Worm (Caenorhabditis elegans): ENCODE data around the gene ile-2.

The ile-2 gene

ce11 chrX:806515-806914 lies 38.1 kb downstream of the ile-2 start (continued):
- peak; percentile 93 for TF ChIP-seq attf-5 (GFP tag; optimal IDR thresholded peaks at IDR 0.05)
- TF ChIP-seq tlf-1 (GFP tag; optimal IDR thresholded peaks at IDR 0.05): peak; percentile 98
- peak; percentile 93 for TF ChIP-seq B0035.1 (tag; optimal IDR thresholded peaks at IDR 0.05)

ce11 chrX:810694-811093 lies 42.3 kb downstream of the ile-2 start, which contains the start of gene F25E2.2:
Gene F25E2.2, minus strand, starts transcription at chrX:810794.
- TF ChIP-seq snpc-3.4 (tag; optimal IDR thresholded peaks at IDR 0.05): no peak
- TF ChIP-seq hlh-26 (GFP tag; conservative IDR thresholded peaks at IDR 0.05): no peak
- TF ChIP-seq rcor-1 (GFP tag; IDR thresholded peaks at IDR 0.05): no peak
- no peak for TF ChIP-seq hlh-12 (tag; optimal IDR thresholded peaks at IDR 0.05)
- TF ChIP-seq fkh-3 (tag; optimal IDR thresholded peaks at IDR 0.05): no peak
- no peak for TF ChIP-seq C17E4.6 (GFP tag; IDR thresholded peaks at IDR 0.05)
- TF ChIP-seq madf-8 (GFP tag; conservative IDR thresholded peaks at IDR 0.05): no peak
- no peak for TF ChIP-seq pbrm-1 (GFP tag; IDR thresholded peaks at IDR 0.05)
- no peak for TF ChIP-seq nfya-1 (tag; optimal IDR thresholded peaks at IDR 0.05; ENCODE audit: borderline replicate concordance, insufficient read depth)
- no peak for TF ChIP-seq F49E8.2 (tag; optimal IDR thresholded peaks at IDR 0.05; ENCODE audit: insufficient read depth)
- TF ChIP-seq ekl-4 (GFP tag; IDR thresholded peaks at IDR 0.05): no peak
- no peak for TF ChIP-seq sdz-38 (tag; optimal IDR thresholded peaks at IDR 0.05)
- no peak for TF ChIP-seq mcd-1 (GFP tag; IDR thresholded peaks at IDR 0.05)
- no peak for TF ChIP-seq ama-1 (optimal IDR thresholded peaks at IDR 0.05)
- no peak for TF ChIP-seq ama-1 (GFP tag; optimal IDR thresholded peaks at IDR 0.05)
- TF ChIP-seq K12H6.12 (tag; optimal IDR thresholded peaks at IDR 0.05): no peak

ce11 chrX:812264-812663 lies 43.9 kb downstream of the ile-2 start:
- no peak for TF ChIP-seq xnd-1 (tag; optimal IDR thresholded peaks at IDR 0.05)
- no peak for TF ChIP-seq tbx-9 (tag; optimal IDR thresholded peaks at IDR 0.05; ENCODE audit: borderline replicate concordance)
- no peak for TF ChIP-seq nfyb-1 (GFP tag; IDR thresholded peaks at IDR 0.05)
- no peak for TF ChIP-seq snpc-1.3 (tag; optimal IDR thresholded peaks at IDR 0.05; ENCODE audit: insufficient read depth)
- TF ChIP-seq F22D6.2 (tag; optimal IDR thresholded peaks at IDR 0.05): no peak
- peak in 1 of 2 experiments; percentile 17 for TF ChIP-seq let-607 (tag; optimal IDR thresholded peaks at IDR 0.05)
- TF ChIP-seq nhr-80 (tag; optimal IDR thresholded peaks at IDR 0.05): peak; percentile 36

- TF ChIP-seq tlf-1 (GFP tag; optimal IDR thresholded peaks at IDR 0.05) (no peak), ztf-22 (GFP tag; optimal IDR thresholded peaks at IDR 0.05) (no peak), K12H6.12 (tag; optimal IDR thresholded peaks at IDR 0.05) (no peak), athp-1 (tag; optimal IDR thresholded peaks at IDR 0.05) (no peak), dpl-1 (GFP tag; optimal IDR thresholded peaks at IDR 0.05) (no peak), Y53G8AR.9 (GFP tag; conservative IDR thresholded peaks at IDR 0.05) (no peak), madf-8 (GFP tag; conservative IDR thresholded peaks at IDR 0.05) (no peak), lag-1 (GFP tag; IDR thresholded peaks at IDR 0.05) (no peak), T26A5.8 (tag; optimal IDR thresholded peaks at IDR 0.05) (no peak), snpc-1.1 (tag; optimal IDR thresholded peaks at IDR 0.05; ENCODE audit: insufficient read depth) (no peak), lin-40 (tag; optimal IDR thresholded peaks at IDR 0.05) (no peak), chd-7 (tag; optimal IDR thresholded peaks at IDR 0.05) (no peak)
These were observed 44.7 kb downstream of the ile-2 start, which contains the start of gene F25E2.3 for ce11 chrX:813063-813462. Gene F25E2.3, minus strand, starts transcription at chrX:813163.
